Worm (Caenorhabditis elegans) whole organism, L3 larva: ENCODE measurements around the gene Y53C12B.7.

Experiments
- ZK546.5 ChIP-seq: sonication (generic microtip); optimal IDR thresholded peaks from 2 replicates; lab custom pipeline; 2017; ENCODE audit warnings: missing biosample characterization, missing genetic modification characterization
- ama-1 ChIP-seq: fragments of 150-350 bp; optimal IDR thresholded peaks from 2 replicates; lab custom pipeline; 2018
- ceh-16 ChIP-seq: sonication (generic microtip); optimal IDR thresholded peaks from 2 replicates; lab custom pipeline; 2017; ENCODE audit warnings: missing biosample characterization, missing genetic modification characterization
- ceh-9 ChIP-seq: sonication (generic microtip); optimal IDR thresholded peaks from 2 replicates; lab custom pipeline; 2018; ENCODE audit warnings: missing biosample characterization, missing genetic modification characterization
- daf-12 ChIP-seq: fragments of 150-350 bp; optimal IDR thresholded peaks from 2 replicates; lab custom pipeline; 2014; ENCODE audit warnings: missing biosample characterization, missing genetic modification reagents, missing genetic modification characterization
- egl-27 ChIP-seq: sonication (generic microtip); optimal IDR thresholded peaks from 4 replicates; lab custom pipeline; 2017; ENCODE audit warnings: missing biosample characterization, missing genetic modification reagents, missing genetic modification characterization
- egl-5 ChIP-seq: fragments of 150-350 bp; optimal IDR thresholded peaks from 2 replicates; lab custom pipeline; 2017; ENCODE audit warnings: missing biosample characterization, missing genetic modification reagents, missing genetic modification characterization, inconsistent platforms
- elt-1 ChIP-seq: fragments of 150-350 bp; optimal IDR thresholded peaks from 2 replicates; lab custom pipeline; 2014; ENCODE audit warnings: missing biosample characterization, missing genetic modification characterization
- elt-2 ChIP-seq: sonication (generic microtip); optimal IDR thresholded peaks from 2 replicates; lab custom pipeline; 2016; ENCODE audit warnings: missing genetic modification reagents, mild to moderate bottlenecking, missing genetic modification characterization, missing compliant biosample characterization
- eor-1 ChIP-seq, 2 experiments: fragments of 150-350 bp; optimal IDR thresholded peaks; 2 replicates each; lab custom pipeline; 2014 to 2018; ENCODE audit warnings: missing biosample characterization in 2 of 2, missing genetic modification characterization in 2 of 2
- fkh-10 ChIP-seq: sonication (generic microtip); optimal IDR thresholded peaks from 2 replicates; lab custom pipeline; 2017; ENCODE audit warnings: missing biosample characterization, missing genetic modification reagents, missing genetic modification characterization
- fkh-2 ChIP-seq: fragments of 150-350 bp; optimal IDR thresholded peaks from 2 replicates; lab custom pipeline; 2014; ENCODE audit warnings: missing biosample characterization, missing genetic modification reagents, missing genetic modification characterization
- fos-1 ChIP-seq: fragments of 150-350 bp; optimal IDR thresholded peaks from 2 replicates; lab custom pipeline; 2014; ENCODE audit warnings: missing biosample characterization, missing genetic modification characterization
- hmg-11 ChIP-seq: sonication (generic microtip); optimal IDR thresholded peaks from 2 replicates; lab custom pipeline; 2016; ENCODE audit warnings: missing genetic modification characterization, missing compliant biosample characterization
- lin-15B ChIP-seq: fragments of 150-350 bp; optimal IDR thresholded peaks from 2 replicates; lab custom pipeline; 2014; ENCODE audit warnings: missing biosample characterization, missing genetic modification characterization
- lin-39 ChIP-seq: fragments of 150-350 bp; optimal IDR thresholded peaks from 2 replicates; lab custom pipeline; 2018; ENCODE audit warnings: missing biosample characterization, missing genetic modification reagents, missing genetic modification characterization
- lsy-12 ChIP-seq: sonication (generic microtip); optimal IDR thresholded peaks from 2 replicates; lab custom pipeline; 2016; ENCODE audit warnings: mild to moderate bottlenecking, missing genetic modification characterization, missing compliant biosample characterization
- mdl-1 ChIP-seq: fragments of 150-350 bp; optimal IDR thresholded peaks from 2 replicates; lab custom pipeline; 2014; ENCODE audit warnings: missing biosample characterization, missing genetic modification characterization
- mml-1 ChIP-seq: fragments of 150-350 bp; sonication (generic microtip); optimal IDR thresholded peaks from 3 replicates; lab custom pipeline; 2014; ENCODE audit warnings: missing biosample characterization, missing genetic modification characterization
- nfya-1 ChIP-seq: sonication (generic microtip); optimal IDR thresholded peaks from 2 replicates; lab custom pipeline; 2017; ENCODE audit warnings: missing genetic modification characterization, mild to moderate bottlenecking, missing compliant biosample characterization, antibody characterized with exemption, moderate library complexity; ENCODE audit not compliant: insufficient read depth
- nhr-11 ChIP-seq: fragments of 150-350 bp; optimal IDR thresholded peaks from 2 replicates; lab custom pipeline; 2014; ENCODE audit warnings: missing biosample characterization, missing genetic modification characterization
- nhr-12 ChIP-seq: fragments of 150-350 bp; optimal IDR thresholded peaks from 2 replicates; lab custom pipeline; 2014; ENCODE audit warnings: missing biosample characterization, missing genetic modification characterization
- nhr-23 ChIP-seq: fragments of 150-350 bp; optimal IDR thresholded peaks from 2 replicates; lab custom pipeline; 2014; ENCODE audit warnings: missing biosample characterization, missing genetic modification reagents, missing genetic modification characterization
- nhr-237 ChIP-seq: fragments of 150-350 bp; optimal IDR thresholded peaks from 2 replicates; lab custom pipeline; 2014; ENCODE audit warnings: missing biosample characterization, missing genetic modification characterization
- nhr-25 ChIP-seq: sonication (generic microtip); optimal IDR thresholded peaks from 2 replicates; lab custom pipeline; 2017; ENCODE audit warnings: missing biosample characterization, missing genetic modification characterization
- nhr-67 ChIP-seq: fragments of 150-350 bp; optimal IDR thresholded peaks from 2 replicates; lab custom pipeline; 2014; ENCODE audit warnings: missing biosample characterization, missing genetic modification characterization
- nhr-76 ChIP-seq: fragments of 150-350 bp; sonication (generic microtip); optimal IDR thresholded peaks from 5 replicates; lab custom pipeline; 2014; ENCODE audit warnings: missing biosample characterization, missing genetic modification characterization
- pha-4 ChIP-seq: fragments of 150-350 bp; optimal IDR thresholded peaks from 2 replicates; lab custom pipeline; 2014; ENCODE audit warnings: missing biosample characterization, missing genetic modification reagents, missing genetic modification characterization
- pqm-1 ChIP-seq: fragments of 150-350 bp; optimal IDR thresholded peaks from 2 replicates; lab custom pipeline; 2017; ENCODE audit warnings: missing biosample characterization, missing genetic modification characterization, inconsistent platforms
- sea-2 ChIP-seq: fragments of 150-350 bp; sonication (generic microtip); optimal IDR thresholded peaks from 4 replicates; lab custom pipeline; 2014; ENCODE audit warnings: missing biosample characterization, missing genetic modification reagents, missing genetic modification characterization
- skn-1 ChIP-seq: fragments of 150-350 bp; optimal IDR thresholded peaks from 2 replicates; lab custom pipeline; 2014; ENCODE audit warnings: missing biosample characterization, missing genetic modification characterization
- unc-62 ChIP-seq: fragments of 150-350 bp; sonication (generic microtip); optimal IDR thresholded peaks from 4 replicates; lab custom pipeline; 2014; ENCODE audit warnings: missing biosample characterization, missing genetic modification reagents, missing genetic modification characterization
- zag-1 ChIP-seq: fragments of 150-350 bp; optimal IDR thresholded peaks from 2 replicates; lab custom pipeline; 2014; ENCODE audit warnings: missing biosample characterization, missing genetic modification characterization
- ztf-11 ChIP-seq: fragments of 150-350 bp; optimal IDR thresholded peaks from 2 replicates; lab custom pipeline; 2014; ENCODE audit warnings: missing biosample characterization, missing genetic modification characterization
- ztf-4 ChIP-seq: fragments of 150-350 bp; optimal IDR thresholded peaks from 2 replicates; lab custom pipeline; 2014; ENCODE audit warnings: missing biosample characterization, missing genetic modification characterization

Gene Y53C12B.7

ce11 chrII:9782337-9782736, 29.3 kb upstream of the Y53C12B.7 start, which contains the start of gene T10B9.14:
T10B9.14 (minus strand) TSS chrII:9782437.
- TF ChIP-seq nhr-76 (tag; lab: Kevin White, UChicago) = no peak
- no peak for TF ChIP-seq sea-2 (GFP tag; lab: Kevin White, UChicago)
- TF ChIP-seq hmg-11 (tag; lab: Kevin White, UChicago) = no peak
- TF ChIP-seq fkh-10 = no peak
- TF ChIP-seq nhr-12 (tag; lab: Kevin White, UChicago) = no peak
- TF ChIP-seq nhr-11 (tag; lab: Kevin White, UChicago) = no peak
- TF ChIP-seq ceh-9 (tag; lab: Kevin White, UChicago) = no peak
- TF ChIP-seq ZK546.5 (tag; lab: Kevin White, UChicago) = no peak
- no peak for TF ChIP-seq nhr-67 (tag; lab: Kevin White, UChicago)
- TF ChIP-seq ztf-11 (tag; lab: Kevin White, UChicago) = no peak
- no peak for TF ChIP-seq pqm-1 (tag; lab: Kevin White, UChicago)
- no peak for TF ChIP-seq zag-1 (tag; lab: Kevin White, UChicago)
- TF ChIP-seq mml-1 (tag; lab: Kevin White, UChicago) = no peak
- TF ChIP-seq eor-1 (tag; optimal IDR thresholded peaks at IDR 0.05; lab: Kevin White, UChicago) = no peak

ce11 chrII:9781842-9782241, 28.8 kb upstream of the Y53C12B.7 start, which contains the start of gene cyp-13A1:
cyp-13A1 (minus strand) TSS chrII:9781997.
- no peak for TF ChIP-seq lin-39
- TF ChIP-seq nhr-23 = no peak
- TF ChIP-seq daf-12 = no peak
- TF ChIP-seq pqm-1 (tag; lab: Kevin White, UChicago) = peak; percentile 76
- TF ChIP-seq ceh-16 (tag; lab: Kevin White, UChicago) = no peak
- TF ChIP-seq elt-2 = peak; percentile 38
- TF ChIP-seq ztf-11 (tag; lab: Kevin White, UChicago) = no peak
- no peak for TF ChIP-seq nhr-67 (tag; lab: Kevin White, UChicago)
- TF ChIP-seq zag-1 (tag; lab: Kevin White, UChicago) = no peak
- no peak for TF ChIP-seq ZK546.5 (tag; lab: Kevin White, UChicago)
- no peak for TF ChIP-seq fos-1 (tag; lab: Kevin White, UChicago)
- TF ChIP-seq pha-4 (tag; lab: Kevin White, UChicago) = peak; percentile 70
- no peak for TF ChIP-seq elt-1
- no peak for TF ChIP-seq ztf-4 (tag; lab: Kevin White, UChicago)
- no peak for TF ChIP-seq egl-5 (tag; lab: Kevin White, UChicago)
- TF ChIP-seq, all 47 proteins: peak for 3

ce11 chrII:9778495-9778894, 25.5 kb upstream of the Y53C12B.7 start:
- TF ChIP-seq nhr-11 (tag; lab: Kevin White, UChicago) (peak; percentile 75), pha-4 (tag; lab: Kevin White, UChicago) (no peak)

ce11 chrII:9775790-9776189, 22.8 kb upstream of the Y53C12B.7 start, which contains the start of gene T10B9.9:
T10B9.9 (minus strand) TSS chrII:9775890.
- TF ChIP-seq ama-1 (lab: Kevin White, UChicago) (no peak), ztf-11 (tag; lab: Kevin White, UChicago) (no peak), skn-1 (tag; lab: Kevin White, UChicago) (no peak), unc-62 (no peak), sea-2 (GFP tag; lab: Kevin White, UChicago) (no peak), nhr-12 (tag; lab: Kevin White, UChicago) (no peak), pha-4 (tag; lab: Kevin White, UChicago) (no peak), ztf-4 (tag; lab: Kevin White, UChicago) (no peak), nhr-25 (tag; lab: Kevin White, UChicago) (no peak), hmg-11 (tag; lab: Kevin White, UChicago) (no peak), pqm-1 (tag; lab: Kevin White, UChicago) (no peak), lin-15B (tag; lab: Kevin White, UChicago) (no peak), fkh-2 (tag; lab: Kevin White, UChicago) (no peak), lsy-12 (tag; lab: Kevin White, UChicago) (no peak), nhr-237 (tag; lab: Kevin White, UChicago) (no peak), egl-27 (no peak), fkh-10 (no peak), mdl-1 (tag; lab: Kevin White, UChicago) (no peak), nfya-1 (no peak), ceh-16 (tag; lab: Kevin White, UChicago) (no peak)
